Fruit fly (Drosophila melanogaster): ENCODE measurements around the gene Or85c.
A peak's percentile ranks its signal among the peaks of the same experiment; 100 is the strongest.

The Or85c gene

dm6 chr3R:8469716-8470393 is 43.0 kb downstream of the Or85c start (continued):
- peak; percentile 62 for TF ChIP-seq Met (GFP tag; optimal IDR thresholded peaks at IDR 0.05)
- peak; percentile 76 for TF ChIP-seq CG3919 (GFP tag; optimal IDR thresholded peaks at IDR 0.05)
- peak; percentile 51 for TF ChIP-seq CG34406 (GFP tag; optimal IDR thresholded peaks at IDR 0.05)
- TF ChIP-seq pdm3 (GFP tag; optimal IDR thresholded peaks at IDR 0.05), result peak; percentile 64
- peak; percentile 60 for TF ChIP-seq Ets96B (tag; optimal IDR thresholded peaks at IDR 0.05)
- peak; percentile 46 for TF ChIP-seq Sox102F (GFP tag; optimal IDR thresholded peaks at IDR 0.05)
- peak; percentile 68 for TF ChIP-seq acj6 (GFP tag; optimal IDR thresholded peaks at IDR 0.05)
- TF ChIP-seq fd85E (GFP tag; optimal IDR thresholded peaks at IDR 0.05), result no peak
- peak; percentile 69 for TF ChIP-seq CG10631 (GFP tag; optimal IDR thresholded peaks at IDR 0.05)
- TF ChIP-seq Hr38 (GFP tag; optimal IDR thresholded peaks at IDR 0.05), result no peak
- TF ChIP-seq fkh (GFP tag; optimal IDR thresholded peaks at IDR 0.05), result no peak
- peak; percentile 63 for TF ChIP-seq achi (GFP tag; optimal IDR thresholded peaks at IDR 0.05)
- TF ChIP-seq CG8632 (GFP tag; optimal IDR thresholded peaks at IDR 0.05), result peak; percentile 7
- TF ChIP-seq ss (GFP tag; optimal IDR thresholded peaks at IDR 0.05), result peak in 1 of 2 experiments; percentile 7
- peak; percentile 4 for TF ChIP-seq Ets21C (GFP tag; optimal IDR thresholded peaks at IDR 0.05)
- TF ChIP-seq CG3032 (tag; optimal IDR thresholded peaks at IDR 0.05), result peak; percentile 55
- TF ChIP-seq CG6808 (GFP tag; optimal IDR thresholded peaks at IDR 0.05), result peak; percentile 14
- TF ChIP-seq Blimp-1 (GFP tag; optimal IDR thresholded peaks at IDR 0.05), result no peak

DNA sequence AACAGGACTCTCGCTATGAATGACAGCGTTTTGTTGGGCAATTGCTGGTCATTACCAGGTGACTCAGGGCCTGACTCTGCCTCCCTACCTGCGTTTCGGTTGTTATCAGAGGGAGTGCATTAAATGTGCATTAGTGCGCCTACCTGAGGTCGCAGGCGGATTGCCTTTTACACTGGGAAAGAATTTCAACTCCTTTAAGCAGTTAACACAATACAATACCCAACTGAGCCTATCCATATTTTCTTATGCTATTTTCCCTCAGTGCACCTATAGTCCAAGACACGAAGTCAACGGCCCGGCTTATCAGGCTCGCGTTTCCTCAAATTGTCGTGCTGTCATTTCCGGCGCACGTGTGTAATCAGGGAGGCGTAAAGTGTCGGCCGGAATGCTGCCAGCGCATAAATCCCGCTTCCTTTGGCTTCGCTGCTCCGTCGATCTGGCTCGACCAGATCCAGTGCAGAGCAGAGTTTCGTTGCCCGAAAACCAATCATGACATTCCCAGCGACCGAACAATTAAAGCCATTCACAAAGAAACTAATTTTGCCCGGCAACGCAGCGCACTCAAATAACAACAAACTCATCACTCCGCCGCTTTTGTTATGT is 44.9 kb downstream of the Or85c start:
- no peak for TF ChIP-seq lz (GFP tag; optimal IDR thresholded peaks at IDR 0.05)
- no peak for TF ChIP-seq pdm3 (GFP tag; optimal IDR thresholded peaks at IDR 0.05)
- no peak for TF ChIP-seq dsx (GFP tag; optimal IDR thresholded peaks at IDR 0.05; ENCODE audit: poor library complexity, severe bottlenecking)
- no peak for TF ChIP-seq CG11294 (GFP tag; IDR thresholded peaks at IDR 0.05)
- TF ChIP-seq Gug (GFP tag; IDR thresholded peaks at IDR 0.05), result no peak
- no peak for TF ChIP-seq CG34406 (GFP tag; optimal IDR thresholded peaks at IDR 0.05)
- no peak for TF ChIP-seq CG6854 (GFP tag; optimal IDR thresholded peaks at IDR 0.05)
- no peak for TF ChIP-seq eg (GFP tag; IDR thresholded peaks at IDR 0.05)

dm6 chr3R:8463904-8464303 is 48.9 kb downstream of the Or85c start:
- TF ChIP-seq Blimp-1 (GFP tag; optimal IDR thresholded peaks at IDR 0.05) (no peak), esn (GFP tag; optimal IDR thresholded peaks at IDR 0.05) (no peak), CG15336 (GFP tag; IDR thresholded peaks at IDR 0.05) (no peak), Sox15 (GFP tag; optimal IDR thresholded peaks at IDR 0.05) (no peak), OdsH (GFP tag; optimal IDR thresholded peaks at IDR 0.05) (no peak), Smox (GFP tag; optimal IDR thresholded peaks at IDR 0.05) (no peak), net (GFP tag; optimal IDR thresholded peaks at IDR 0.05) (no peak), acj6 (GFP tag; optimal IDR thresholded peaks at IDR 0.05) (no peak), cyc (GFP tag; optimal IDR thresholded peaks at IDR 0.05) (no peak), Eip78C (GFP tag) (no peak), Gug (GFP tag; IDR thresholded peaks at IDR 0.05) (no peak)

All from whole organism, prepupa.